Fruit fly (Drosophila melanogaster): ENCODE measurements around the gene kst.

kst gene

dm6 chr3L:3303087-3303526 lies 33.6 kb upstream of the kst start, which contains the start of gene CG14968 (continued):
- peak; percentile 75 for TF ChIP-seq CG7271 (tag; optimal IDR thresholded peaks at IDR 0.05)
- no peak for TF ChIP-seq Bgb (GFP tag; IDR thresholded peaks at IDR 0.05; ENCODE audit: partially characterized antibody)
- TF ChIP-seq CG42726 (GFP tag; IDR thresholded peaks at IDR 0.05; ENCODE audit: partially characterized antibody) = no peak
- TF ChIP-seq hth (optimal IDR thresholded peaks at IDR 0.05) = no peak
- peak; percentile 95 for TF ChIP-seq CG32772 (GFP tag; IDR thresholded peaks at IDR 0.05)
- no peak for TF ChIP-seq BEAF-32 (GFP tag; optimal IDR thresholded peaks at IDR 0.05)
- no peak for TF ChIP-seq amos (GFP tag; IDR thresholded peaks at IDR 0.05; ENCODE audit: partially characterized antibody)
- TF ChIP-seq CG6791 (GFP tag; IDR thresholded peaks at IDR 0.05; ENCODE audit: partially characterized antibody) = no peak
- peak; percentile 98 for TF ChIP-seq CG32532 (GFP tag; IDR thresholded peaks at IDR 0.05)
- TF ChIP-seq MESR4 (GFP tag; optimal IDR thresholded peaks at IDR 0.05) = no peak
- peak; percentile 41 to 67 for TF ChIP-seq chif (GFP tag; optimal IDR thresholded peaks at IDR 0.05)
- TF ChIP-seq cg (GFP tag; optimal IDR thresholded peaks at IDR 0.05) = no peak
- peak; percentile 92 for TF ChIP-seq gce (GFP tag; IDR thresholded peaks at IDR 0.05)
- peak; percentile 96 for TF ChIP-seq ase (GFP tag; IDR thresholded peaks at IDR 0.05)
- TF ChIP-seq CG10209 (GFP tag; optimal IDR thresholded peaks at IDR 0.05) = peak; percentile 93
- peak; percentile 77 for TF ChIP-seq croc (GFP tag; conservative IDR thresholded peaks at IDR 0.05)
- TF ChIP-seq ap (GFP tag; IDR thresholded peaks at IDR 0.05) = peak; percentile 95
- TF ChIP-seq CG12744 (GFP tag; optimal IDR thresholded peaks at IDR 0.05) = peak; percentile 62
- TF ChIP-seq pum (GFP tag; optimal IDR thresholded peaks at IDR 0.05) = peak; percentile 64
- TF ChIP-seq CG10147 (GFP tag; optimal IDR thresholded peaks at IDR 0.05) = peak; percentile 96
- TF ChIP-seq CG8765 (GFP tag; IDR thresholded peaks at IDR 0.05) = peak; percentile 88
- TF ChIP-seq CG6813 (GFP tag; optimal IDR thresholded peaks at IDR 0.05) = peak; percentile 92
- TF ChIP-seq CG13424 (tag; optimal IDR thresholded peaks at IDR 0.05) = peak; percentile 96
- TF ChIP-seq sd (tag; optimal IDR thresholded peaks at IDR 0.05) = peak; percentile 76
- TF ChIP-seq CG3065 (GFP tag; optimal IDR thresholded peaks at IDR 0.05) = peak; percentile 70
- peak; percentile 92 for TF ChIP-seq CG12942 (GFP tag; optimal IDR thresholded peaks at IDR 0.05)
- TF ChIP-seq CG1832 (GFP tag; optimal IDR thresholded peaks at IDR 0.05) = no peak
- TF ChIP-seq CG3407 (GFP tag; optimal IDR thresholded peaks at IDR 0.05) = peak; percentile 75
- TF ChIP-seq CG4360 (GFP tag; IDR thresholded peaks at IDR 0.05) = peak; percentile 67
- TF ChIP-seq dmrt11E (tag; optimal IDR thresholded peaks at IDR 0.05) = peak; percentile 78
- TF ChIP-seq sens-2 (GFP tag; IDR thresholded peaks at IDR 0.05) = peak; percentile 94
- peak; percentile 86 for TF ChIP-seq ro (GFP tag; IDR thresholded peaks at IDR 0.05)
- TF ChIP-seq her (GFP tag; optimal IDR thresholded peaks at IDR 0.05) = peak; percentile 36
- TF ChIP-seq E2f2 (GFP tag; IDR thresholded peaks at IDR 0.05) = peak; percentile 76
- TF ChIP-seq eve (GFP tag; optimal IDR thresholded peaks at IDR 0.05) = peak in 1 of 2 experiments; percentile 86
- TF ChIP-seq CG2889 (GFP tag; IDR thresholded peaks at IDR 0.05) = peak; percentile 93
- peak; percentile 91 for TF ChIP-seq CG11696 (GFP tag; IDR thresholded peaks at IDR 0.05)
- TF ChIP-seq Taf1 (GFP tag; IDR thresholded peaks at IDR 0.05) = peak; percentile 91
- TF ChIP-seq chinmo (GFP tag; IDR thresholded peaks at IDR 0.05; ENCODE audit: partially characterized antibody) = no peak
- peak; percentile 70 for TF ChIP-seq sqz (GFP tag; optimal IDR thresholded peaks at IDR 0.05)
- TF ChIP-seq CG4854 (GFP tag; optimal IDR thresholded peaks at IDR 0.05) = peak; percentile 90
- TF ChIP-seq Hey (tag; optimal IDR thresholded peaks at IDR 0.05) = peak; percentile 62
- TF ChIP-seq sug (tag; optimal IDR thresholded peaks at IDR 0.05) = peak; percentile 88
- no peak for TF ChIP-seq vnd (GFP tag; IDR thresholded peaks at IDR 0.05; ENCODE audit: partially characterized antibody)
- peak; percentile 74 for TF ChIP-seq TFAM (GFP tag; optimal IDR thresholded peaks at IDR 0.05)
- peak; percentile 96 for TF ChIP-seq Oaz (GFP tag; IDR thresholded peaks at IDR 0.05)
- TF ChIP-seq Ptx1 (GFP tag; IDR thresholded peaks at IDR 0.05) = peak; percentile 97
- peak; percentile 30 for TF ChIP-seq kni (GFP tag; optimal IDR thresholded peaks at IDR 0.05)
- no peak for TF ChIP-seq Hr39 (optimal IDR thresholded peaks at IDR 0.05)
- peak; percentile 94 for TF ChIP-seq CG3281 (GFP tag; optimal IDR thresholded peaks at IDR 0.05)
- TF ChIP-seq mirr (GFP tag; optimal IDR thresholded peaks at IDR 0.05) = peak; percentile 9
